Worm (Caenorhabditis elegans) whole organism, late embryonic: ENCODE results near the gene lbp-2.

ENCODE experiments used
- K02D7.2 ChIP-seq: sonication (generic microtip); optimal IDR thresholded peaks from 2 replicates; lab custom pipeline; 2017; ENCODE audit warnings: mild to moderate bottlenecking, missing genetic modification characterization, missing compliant biosample characterization
- ceh-22 ChIP-seq: sonication (generic microtip); optimal IDR thresholded peaks from 2 replicates; lab custom pipeline; 2017; ENCODE audit warnings: missing biosample characterization, missing genetic modification characterization
- che-1 ChIP-seq: sonication (generic microtip); optimal IDR thresholded peaks from 2 replicates; lab custom pipeline; 2016; ENCODE audit warnings: mild to moderate bottlenecking, missing genetic modification characterization, missing compliant biosample characterization
- fkh-10 ChIP-seq: fragments of 150-350 bp; optimal IDR thresholded peaks from 2 replicates; lab custom pipeline; 2014; ENCODE audit warnings: missing biosample characterization, missing genetic modification reagents, missing genetic modification characterization
- hlh-13 ChIP-seq: fragments of 200-800 bp; sonication (Bioruptor generic); optimal IDR thresholded peaks from 2 replicates; lab custom pipeline; 2018; ENCODE audit warnings: mild to moderate bottlenecking, missing genetic modification characterization, missing compliant biosample characterization
- hlh-8 ChIP-seq: sonication (generic microtip); optimal IDR thresholded peaks from 2 replicates; lab custom pipeline; 2016; ENCODE audit warnings: missing genotype, missing genetic modification characterization, missing compliant biosample characterization
- nhr-11 ChIP-seq: fragments of 150-350 bp; optimal IDR thresholded peaks from 2 replicates; lab custom pipeline; 2014; ENCODE audit warnings: missing biosample characterization, missing genetic modification characterization
- pag-3 ChIP-seq: sonication (generic microtip); optimal IDR thresholded peaks from 2 replicates; lab custom pipeline; 2016; ENCODE audit warnings: missing compliant biosample characterization, missing genetic modification characterization, borderline replicate concordance
- pat-9 ChIP-seq: fragments of 200-800 bp; sonication (Bioruptor generic); optimal IDR thresholded peaks from 2 replicates; lab custom pipeline; 2018; ENCODE audit warnings: mild to moderate bottlenecking, missing genetic modification characterization, moderate library complexity, missing compliant biosample characterization
- pha-2 ChIP-seq: sonication (generic microtip); optimal IDR thresholded peaks from 2 replicates; lab custom pipeline; 2017; ENCODE audit warnings: mild to moderate bottlenecking, missing genetic modification characterization, missing compliant biosample characterization
- pqm-1 ChIP-seq: sonication (generic microtip); optimal IDR thresholded peaks from 2 replicates; lab custom pipeline; 2016; ENCODE audit warnings: missing genetic modification characterization, missing compliant biosample characterization
- tbx-7 ChIP-seq: sonication (generic microtip); optimal IDR thresholded peaks from 2 replicates; lab custom pipeline; 2016; ENCODE audit warnings: missing genotype, missing genetic modification characterization, missing compliant biosample characterization
- ttx-3 ChIP-seq: sonication (generic microtip); optimal IDR thresholded peaks from 2 replicates; lab custom pipeline; 2016; ENCODE audit warnings: missing genetic modification reagents, missing genetic modification characterization, missing compliant biosample characterization

ce11 chrX:3290147-3290546 is 29.7 kb downstream of the lbp-2 start:
- TF ChIP-seq fkh-10 (GFP tag; lab: Kevin White, UChicago) (no peak), hlh-8 (tag; lab: Kevin White, UChicago) (no peak), pqm-1 (no peak), pag-3 (no peak), tbx-7 (tag; lab: Kevin White, UChicago) (no peak), pha-2 (tag; lab: Kevin White, UChicago) (no peak), ttx-3 (tag; lab: Kevin White, UChicago) (no peak), che-1 (tag; lab: Kevin White, UChicago) (no peak), hlh-13 (GFP tag; lab: Kevin White, UChicago) (no peak), pat-9 (tag; lab: Kevin White, UChicago) (no peak), nhr-11 (tag; lab: Kevin White, UChicago) (no peak), K02D7.2 (tag; lab: Kevin White, UChicago) (no peak), ceh-22 (no peak)
